Fruit fly (Drosophila melanogaster): ENCODE measurements around the gene CG9593.

Gene CG9593

dm6 chr3R:15827559-15827958 lies 25.5 kb downstream of the CG9593 start:
- TF ChIP-seq CG9139 (GFP tag; optimal IDR thresholded peaks at IDR 0.05): peak; percentile 74
- TF ChIP-seq fd85E (GFP tag; optimal IDR thresholded peaks at IDR 0.05): no peak
- TF ChIP-seq Hr39 (GFP tag; optimal IDR thresholded peaks at IDR 0.05): peak; percentile 79
- peak; percentile 50 for TF ChIP-seq CG8319 (GFP tag; optimal IDR thresholded peaks at IDR 0.05)
- TF ChIP-seq Eip75B (GFP tag; optimal IDR thresholded peaks at IDR 0.05): peak; percentile 77
- peak; percentile 76 for TF ChIP-seq cyc (GFP tag; optimal IDR thresholded peaks at IDR 0.05)
- TF ChIP-seq net (GFP tag; optimal IDR thresholded peaks at IDR 0.05): no peak
- TF ChIP-seq pdm3 (GFP tag; optimal IDR thresholded peaks at IDR 0.05): peak; percentile 77
- peak; percentile 78 for TF ChIP-seq Met (GFP tag; optimal IDR thresholded peaks at IDR 0.05)
- no peak for TF ChIP-seq CG16779 (tag; optimal IDR thresholded peaks at IDR 0.05)
- no peak for TF ChIP-seq Eip93F (GFP tag; optimal IDR thresholded peaks at IDR 0.05)
- peak; percentile 53 for TF ChIP-seq CG7368 (GFP tag; optimal IDR thresholded peaks at IDR 0.05)
- TF ChIP-seq dsx (GFP tag; optimal IDR thresholded peaks at IDR 0.05; ENCODE audit: poor library complexity, severe bottlenecking): peak; percentile 81
- no peak for TF ChIP-seq Hr38 (GFP tag; optimal IDR thresholded peaks at IDR 0.05)
- peak; percentile 75 for TF ChIP-seq acj6 (GFP tag; optimal IDR thresholded peaks at IDR 0.05)
- TF ChIP-seq achi (GFP tag; optimal IDR thresholded peaks at IDR 0.05): peak; percentile 76
- peak; percentile 95 for TF ChIP-seq Eip78C (GFP tag)
- TF ChIP-seq Sox14 (GFP tag; optimal IDR thresholded peaks at IDR 0.05): peak; percentile 82
- TF ChIP-seq CG11294 (GFP tag; IDR thresholded peaks at IDR 0.05): 0 out of 2 replicates have a peak, but pooled peaks have one; percentile 22
- TF ChIP-seq CG10631 (GFP tag; optimal IDR thresholded peaks at IDR 0.05): peak; percentile 62
- peak; percentile 54 for TF ChIP-seq Sox15 (GFP tag; optimal IDR thresholded peaks at IDR 0.05)
- peak; percentile 62 for TF ChIP-seq CG1621 (tag; optimal IDR thresholded peaks at IDR 0.05)
- peak; percentile 63 for TF ChIP-seq CG8632 (GFP tag; optimal IDR thresholded peaks at IDR 0.05)
- peak; percentile 63 for TF ChIP-seq Ets21C (GFP tag; optimal IDR thresholded peaks at IDR 0.05)
- no peak for TF ChIP-seq eg (GFP tag; IDR thresholded peaks at IDR 0.05)
- peak; percentile 90 for TF ChIP-seq CG3032 (tag; optimal IDR thresholded peaks at IDR 0.05)
- TF ChIP-seq topi (GFP tag; optimal IDR thresholded peaks at IDR 0.05): peak; percentile 68
- peak; percentile 67 for TF ChIP-seq CG6792 (GFP tag; optimal IDR thresholded peaks at IDR 0.05)
- TF ChIP-seq CG31627 (GFP tag; optimal IDR thresholded peaks at IDR 0.05): peak; percentile 81
- peak; percentile 45 for TF ChIP-seq vri (GFP tag; optimal IDR thresholded peaks at IDR 0.05)
- peak; percentile 80 for TF ChIP-seq esn (GFP tag; optimal IDR thresholded peaks at IDR 0.05)
- peak; percentile 51 for TF ChIP-seq CG11902 (GFP tag; optimal IDR thresholded peaks at IDR 0.05)
- peak; percentile 66 for TF ChIP-seq OdsH (GFP tag; optimal IDR thresholded peaks at IDR 0.05)
- peak; percentile 65 for TF ChIP-seq CG34406 (GFP tag; optimal IDR thresholded peaks at IDR 0.05)
- TF ChIP-seq Hr4 (GFP tag; optimal IDR thresholded peaks at IDR 0.05): peak; percentile 63
- peak; percentile 72 for TF ChIP-seq fd59A (GFP tag; optimal IDR thresholded peaks at IDR 0.05)
- TF ChIP-seq CG32006 (GFP tag; optimal IDR thresholded peaks at IDR 0.05): no peak
- no peak for TF ChIP-seq CG6854 (GFP tag; optimal IDR thresholded peaks at IDR 0.05)
- 0 out of 3 replicates have a peak, but pooled peaks have one; percentile 31 for TF ChIP-seq CG6163 (GFP tag; IDR thresholded peaks at IDR 0.05)
- TF ChIP-seq CG10669 (GFP tag; optimal IDR thresholded peaks at IDR 0.05): peak; percentile 82
- 0 out of 2 replicates have a peak, but pooled peaks have one; percentile 35 for TF ChIP-seq Gug (GFP tag; IDR thresholded peaks at IDR 0.05)
- TF ChIP-seq spab (GFP tag; optimal IDR thresholded peaks at IDR 0.05): peak; percentile 79
- TF ChIP-seq Blimp-1 (GFP tag; optimal IDR thresholded peaks at IDR 0.05): peak; percentile 24
- no peak for TF ChIP-seq dac (GFP tag; optimal IDR thresholded peaks at IDR 0.05)
- TF ChIP-seq CG4318 (GFP tag; optimal IDR thresholded peaks at IDR 0.05): peak; percentile 41
- TF ChIP-seq Sox102F (GFP tag; optimal IDR thresholded peaks at IDR 0.05): peak; percentile 77
- peak; percentile 77 for TF ChIP-seq Smox (GFP tag; optimal IDR thresholded peaks at IDR 0.05)
- TF ChIP-seq CG11762 (GFP tag; optimal IDR thresholded peaks at IDR 0.05; ENCODE audit: insufficient read depth): peak; percentile 46
- TF ChIP-seq lz (GFP tag; optimal IDR thresholded peaks at IDR 0.05): peak; percentile 80
- peak; percentile 77 for TF ChIP-seq CG3919 (GFP tag; optimal IDR thresholded peaks at IDR 0.05)
- TF ChIP-seq salr (GFP tag; optimal IDR thresholded peaks at IDR 0.05): peak in 1 of 2 experiments; percentile 65
- peak; percentile 28 for TF ChIP-seq Lpt (GFP tag; optimal IDR thresholded peaks at IDR 0.05)
